Worm (Caenorhabditis elegans): ENCODE measurements around the gene H06H21.11.

DNA sequence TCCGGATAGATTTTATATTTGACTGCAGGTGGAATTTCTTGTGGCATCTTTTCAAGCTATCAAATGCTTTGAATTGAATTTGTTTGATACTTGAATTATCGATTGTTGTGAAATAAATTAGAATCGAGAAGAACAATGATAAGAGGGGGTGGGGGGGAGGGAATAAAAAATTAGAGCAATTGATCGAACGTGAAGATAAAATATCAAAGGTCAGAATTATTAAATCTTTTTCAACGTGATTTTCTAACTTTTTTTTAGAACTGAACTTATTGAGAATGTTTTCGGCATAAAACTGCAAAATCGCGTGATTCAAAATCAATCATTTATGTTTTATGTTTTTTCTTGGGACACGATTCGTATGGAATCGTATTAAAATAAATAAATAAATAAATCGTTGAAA lies 20.1 kb upstream of the H06H21.11 start, which contains the start of gene mpz-4:
- TF ChIP-seq lin-13 (GFP tag; optimal IDR thresholded peaks at IDR 0.05) = no peak
- no peak for TF ChIP-seq nhr-11 (tag; optimal IDR thresholded peaks at IDR 0.05)
- TF ChIP-seq ama-1 (optimal IDR thresholded peaks at IDR 0.05) = no peak
- TF ChIP-seq mep-1 (tag; optimal IDR thresholded peaks at IDR 0.05) = no peak
- no peak for TF ChIP-seq egl-27 (tag; optimal IDR thresholded peaks at IDR 0.05)
- no peak for TF ChIP-seq pax-3 (tag; optimal IDR thresholded peaks at IDR 0.05)
- TF ChIP-seq fos-1 (tag; optimal IDR thresholded peaks at IDR 0.05) = no peak
- TF ChIP-seq unc-62 (GFP tag; optimal IDR thresholded peaks at IDR 0.05) = no peak
- TF ChIP-seq mdl-1 (tag; optimal IDR thresholded peaks at IDR 0.05) = no peak
- TF ChIP-seq unc-98 (GFP tag; IDR thresholded peaks at IDR 0.05) = no peak
- no peak for TF ChIP-seq fkh-10 (GFP tag; optimal IDR thresholded peaks at IDR 0.05)
- no peak for TF ChIP-seq lin-15B (tag; optimal IDR thresholded peaks at IDR 0.05)
- TF ChIP-seq nhr-237 (tag; optimal IDR thresholded peaks at IDR 0.05) = no peak
- no peak for TF ChIP-seq nhr-77 (tag; optimal IDR thresholded peaks at IDR 0.05)
